Worm (Caenorhabditis elegans) whole organism, mixed stage, embryonic: ENCODE measurements around the gene sra-27.

Experiments used
- M03D4.4 ChIP-seq: sonication (generic microtip); optimal IDR thresholded peaks from 2 replicates; lab custom pipeline; 2017; ENCODE audit warnings: mild to moderate bottlenecking, missing genetic modification characterization, missing compliant biosample characterization
- bed-3 ChIP-seq: fragments of 200-800 bp; sonication (Bioruptor generic); optimal IDR thresholded peaks from 3 replicates; lab custom pipeline; 2018; ENCODE audit warnings: mild to moderate bottlenecking, missing genetic modification characterization, moderate library complexity, missing compliant biosample characterization
- blmp-1 ChIP-seq: fragments of 150-350 bp; optimal IDR thresholded peaks from 2 replicates; lab custom pipeline; 2014; ENCODE audit warnings: missing biosample characterization, missing genetic modification characterization
- ceh-39 ChIP-seq: fragments of 150-350 bp; optimal IDR thresholded peaks from 2 replicates; lab custom pipeline; 2014; ENCODE audit warnings: missing biosample characterization, missing genetic modification characterization
- ceh-43 ChIP-seq: fragments of 200-800 bp; sonication (Bioruptor generic); optimal IDR thresholded peaks from 2 replicates; lab custom pipeline; 2018; ENCODE audit warnings: mild to moderate bottlenecking, missing genetic modification characterization, moderate library complexity, missing compliant biosample characterization
- ceh-83 ChIP-seq: fragments of 200-800 bp; sonication (Bioruptor generic); optimal IDR thresholded peaks from 2 replicates; lab custom pipeline; 2018; ENCODE audit warnings: mild to moderate bottlenecking, missing genetic modification characterization, missing compliant biosample characterization
- ces-1 ChIP-seq: fragments of 150-350 bp; optimal IDR thresholded peaks from 2 replicates; lab custom pipeline; 2014; ENCODE audit warnings: missing biosample characterization, missing genetic modification reagents, missing genetic modification characterization
- cnd-1 ChIP-seq: fragments of 200-800 bp; sonication (Bioruptor generic); optimal IDR thresholded peaks from 2 replicates; lab custom pipeline; 2018; ENCODE audit warnings: mild to moderate bottlenecking, missing genetic modification characterization, missing compliant biosample characterization
- elt-1 ChIP-seq: sonication (generic microtip); optimal IDR thresholded peaks from 2 replicates; lab custom pipeline; 2017; ENCODE audit warnings: missing genetic modification characterization, mild to moderate bottlenecking, missing compliant biosample characterization, antibody characterized with exemption, moderate library complexity, borderline replicate concordance; ENCODE audit not compliant: insufficient read depth
- elt-3 ChIP-seq: fragments of 150-350 bp; optimal IDR thresholded peaks from 2 replicates; lab custom pipeline; 2014; ENCODE audit warnings: missing biosample characterization, missing genetic modification characterization
- flh-1 ChIP-seq: fragments of 200-800 bp; sonication (Bioruptor generic); optimal IDR thresholded peaks from 2 replicates; lab custom pipeline; 2018; ENCODE audit warnings: mild to moderate bottlenecking, missing genetic modification characterization, moderate library complexity, missing compliant biosample characterization
- ham-2 ChIP-seq: fragments of 200-800 bp; sonication (Bioruptor generic); optimal IDR thresholded peaks from 2 replicates; lab custom pipeline; 2018; ENCODE audit warnings: mild to moderate bottlenecking, missing genetic modification characterization, missing compliant biosample characterization
- hlh-1 ChIP-seq: fragments of 150-350 bp; optimal IDR thresholded peaks from 2 replicates; lab custom pipeline; 2014; ENCODE audit warnings: missing biosample characterization, missing genetic modification reagents, missing genetic modification characterization
- lin-13 ChIP-seq: fragments of 150-350 bp; optimal IDR thresholded peaks from 2 replicates; lab custom pipeline; 2014; ENCODE audit warnings: missing biosample characterization, missing genetic modification characterization
- lin-32 ChIP-seq: fragments of 200-800 bp; sonication (Bioruptor generic); optimal IDR thresholded peaks from 2 replicates; lab custom pipeline; 2018; ENCODE audit warnings: mild to moderate bottlenecking, missing genetic modification characterization, missing compliant biosample characterization
- lsy-2 ChIP-seq: fragments of 150-350 bp; optimal IDR thresholded peaks from 2 replicates; lab custom pipeline; 2014; ENCODE audit warnings: missing biosample characterization, missing genetic modification characterization
- mab-5 ChIP-seq: fragments of 150-350 bp; optimal IDR thresholded peaks from 2 replicates; lab custom pipeline; 2014; ENCODE audit warnings: missing biosample characterization, missing genetic modification characterization
- mep-1 ChIP-seq: fragments of 150-350 bp; optimal IDR thresholded peaks from 2 replicates; lab custom pipeline; 2017; ENCODE audit warnings: missing biosample characterization, missing genetic modification reagents, missing genetic modification characterization, inconsistent platforms
- mls-2 ChIP-seq: sonication (generic microtip); optimal IDR thresholded peaks from 2 replicates; lab custom pipeline; 2016; ENCODE audit warnings: mild to moderate bottlenecking, missing genetic modification characterization, moderate library complexity, missing compliant biosample characterization
- nhr-12 ChIP-seq: fragments of 150-350 bp; optimal IDR thresholded peaks from 2 replicates; lab custom pipeline; 2014; ENCODE audit warnings: missing biosample characterization, missing genetic modification characterization
- nhr-2 ChIP-seq: fragments of 150-350 bp; optimal IDR thresholded peaks from 2 replicates; lab custom pipeline; 2014; ENCODE audit warnings: missing biosample characterization, missing genetic modification characterization
- nhr-237 ChIP-seq: fragments of 150-350 bp; optimal IDR thresholded peaks from 2 replicates; lab custom pipeline; 2014; ENCODE audit warnings: missing biosample characterization, missing genetic modification characterization
- nhr-28 ChIP-seq: fragments of 150-350 bp; optimal IDR thresholded peaks from 2 replicates; lab custom pipeline; 2014; ENCODE audit warnings: missing biosample characterization, missing genetic modification characterization
- pha-4 ChIP-seq: fragments of 150-350 bp; optimal IDR thresholded peaks from 2 replicates; lab custom pipeline; 2018; ENCODE audit warnings: missing biosample characterization, missing genetic modification reagents, missing genetic modification characterization
- sem-2 ChIP-seq: fragments of 200-800 bp; sonication (Bioruptor generic); optimal IDR thresholded peaks from 2 replicates; lab custom pipeline; 2018; ENCODE audit warnings: mild to moderate bottlenecking, missing genetic modification characterization, missing compliant biosample characterization
- snpc-4 ChIP-seq: fragments of 150-350 bp; optimal IDR thresholded peaks from 2 replicates; lab custom pipeline; 2014; ENCODE audit warnings: missing biosample characterization, missing genetic modification characterization
- sptf-1 ChIP-seq: sonication (generic microtip); optimal IDR thresholded peaks from 2 replicates; lab custom pipeline; 2017; ENCODE audit warnings: mild to moderate bottlenecking, missing genetic modification characterization, moderate library complexity, missing compliant biosample characterization
- tbx-8 ChIP-seq: fragments of 200-800 bp; sonication (Bioruptor generic); optimal IDR thresholded peaks from 2 replicates; lab custom pipeline; 2018; ENCODE audit warnings: mild to moderate bottlenecking, missing genetic modification characterization, moderate library complexity, missing compliant biosample characterization
- unc-120 ChIP-seq: sonication (generic microtip); optimal IDR thresholded peaks from 2 replicates; lab custom pipeline; 2017; ENCODE audit warnings: missing genetic modification characterization, missing compliant biosample characterization; ENCODE audit not compliant: poor library complexity, severe bottlenecking
- unc-39 ChIP-seq: fragments of 150-350 bp; optimal IDR thresholded peaks from 2 replicates; lab custom pipeline; 2014; ENCODE audit warnings: missing biosample characterization, missing genetic modification characterization
- unc-62 ChIP-seq: fragments of 150-350 bp; optimal IDR thresholded peaks from 2 replicates; lab custom pipeline; 2014; ENCODE audit warnings: missing biosample characterization, missing genetic modification reagents, missing genetic modification characterization
- zip-8 ChIP-seq: fragments of 150-350 bp; optimal IDR thresholded peaks from 2 replicates; lab custom pipeline; 2014; ENCODE audit warnings: missing biosample characterization, missing genetic modification characterization
- ztf-11 ChIP-seq: fragments of 150-350 bp; optimal IDR thresholded peaks from 2 replicates; lab custom pipeline; 2014; ENCODE audit warnings: missing biosample characterization, missing genetic modification characterization

Gene sra-27

ce11 chrII:6575647-6576046, 6.8 kb downstream of the sra-27 start, which contains the start of gene sra-29:
TSS of gene sra-29 (minus strand) at chrII:6575747.
- TF ChIP-seq unc-120 (tag; lab: Kevin White, UChicago): no peak
- TF ChIP-seq ceh-43 (GFP tag; lab: Kevin White, UChicago): no peak
- TF ChIP-seq sem-2 (GFP tag; lab: Kevin White, UChicago): no peak
- TF ChIP-seq zip-8: no peak
- no peak for TF ChIP-seq blmp-1
- TF ChIP-seq M03D4.4: no peak
- TF ChIP-seq snpc-4: no peak
- TF ChIP-seq nhr-237 (tag; lab: Kevin White, UChicago): no peak
- no peak for TF ChIP-seq nhr-28 (tag; lab: Kevin White, UChicago)

- TF ChIP-seq sem-2 (GFP tag; lab: Kevin White, UChicago) (no peak), ham-2 (GFP tag; lab: Kevin White, UChicago) (no peak), hlh-1 (tag; lab: Kevin White, UChicago) (no peak), zip-8 (no peak), lin-13 (no peak), mab-5 (tag; lab: Kevin White, UChicago) (no peak), ztf-11 (tag; lab: Kevin White, UChicago) (no peak), nhr-237 (tag; lab: Kevin White, UChicago) (no peak)
Observed at ce11 chrII:6578378-6578777, 9.6 kb downstream of the sra-27 start, which contains the start of gene sra-31. TSS of gene sra-31 (minus strand) at chrII:6578478.

- TF ChIP-seq blmp-1 (no peak), mls-2 (tag; lab: Kevin White, UChicago) (no peak), mep-1 (tag; lab: Kevin White, UChicago) (no peak), nhr-2 (no peak), mab-5 (tag; lab: Kevin White, UChicago) (no peak), elt-3 (tag; lab: Kevin White, UChicago) (no peak), ceh-83 (GFP tag; lab: Kevin White, UChicago) (no peak), nhr-12 (tag; lab: Kevin White, UChicago) (no peak), hlh-1 (tag; lab: Kevin White, UChicago) (no peak), flh-1 (GFP tag; lab: Kevin White, UChicago) (no peak), sem-2 (GFP tag; lab: Kevin White, UChicago) (no peak), lin-32 (no peak), unc-62 (GFP tag; lab: Kevin White, UChicago) (no peak), ztf-11 (tag; lab: Kevin White, UChicago) (no peak), ceh-39 (tag; lab: Kevin White, UChicago) (no peak), zip-8 (no peak), cnd-1 (tag; lab: Kevin White, UChicago) (no peak), sptf-1 (no peak), pha-4 (tag; lab: Kevin White, UChicago) (no peak), lin-13 (no peak)
Observed at ce11 chrII:6581236-6581635, 12.4 kb downstream of the sra-27 start, which contains the start of gene C56C10.6. TSS of gene C56C10.6 (minus strand) at chrII:6581336.

- TF ChIP-seq M03D4.4 (no peak), lsy-2 (tag; lab: Kevin White, UChicago) (no peak), blmp-1 (no peak), tbx-8 (GFP tag; lab: Kevin White, UChicago) (no peak), unc-39 (tag; lab: Kevin White, UChicago) (no peak), bed-3 (GFP tag; lab: Kevin White, UChicago) (no peak), nhr-28 (tag; lab: Kevin White, UChicago) (no peak)
- TF ChIP-seq, all 35 proteins: peak for 0
Observed at ce11 chrII:6582758-6583157, 14.0 kb downstream of the sra-27 start, which contains the start of gene C56C10.4. TSS of gene C56C10.4 (plus strand) at chrII:6583058.

- TF ChIP-seq cnd-1 (tag; lab: Kevin White, UChicago) (no peak), zip-8 (no peak), elt-1 (no peak), nhr-2 (no peak), tbx-8 (GFP tag; lab: Kevin White, UChicago) (no peak), nhr-237 (tag; lab: Kevin White, UChicago) (no peak), snpc-4 (no peak), elt-3 (tag; lab: Kevin White, UChicago) (no peak), lin-13 (no peak), mls-2 (tag; lab: Kevin White, UChicago) (no peak), ham-2 (GFP tag; lab: Kevin White, UChicago) (no peak), M03D4.4 (no peak), pha-4 (tag; lab: Kevin White, UChicago) (no peak), ces-1 (GFP tag; lab: Kevin White, UChicago) (no peak), ceh-43 (GFP tag; lab: Kevin White, UChicago) (no peak), mep-1 (tag; lab: Kevin White, UChicago) (no peak), sptf-1 (no peak)
Observed at ce11 chrII:6587264-6587870, 18.6 kb downstream of the sra-27 start, which contains the start of gene C56C10.7. TSS of gene C56C10.7 (minus strand) at chrII:6587575.
